Worm (Caenorhabditis elegans): ENCODE results near the gene cyp-13A8.

cyp-13A8 gene

ce11 chrII:9831033-9831432 is 23.7 kb upstream of the cyp-13A8 start, which contains the start of gene ZK938.12 (continued):
- no peak for TF ChIP-seq F55B11.4 (tag; optimal IDR thresholded peaks at IDR 0.05; ENCODE audit: borderline replicate concordance, insufficient read depth)
- TF ChIP-seq F22D6.2 (tag; optimal IDR thresholded peaks at IDR 0.05), result no peak

- no peak for TF ChIP-seq fkh-3 (tag; optimal IDR thresholded peaks at IDR 0.05)
- no peak for TF ChIP-seq sdz-38 (tag; optimal IDR thresholded peaks at IDR 0.05)
- TF ChIP-seq dpl-1 (GFP tag; optimal IDR thresholded peaks at IDR 0.05), result no peak
- TF ChIP-seq F22D6.2 (tag; optimal IDR thresholded peaks at IDR 0.05), result no peak
- TF ChIP-seq mes-4 (tag; optimal IDR thresholded peaks at IDR 0.05), result no peak
- no peak for TF ChIP-seq zfh-2 (GFP tag; conservative IDR thresholded peaks at IDR 0.05)
- TF ChIP-seq sea-2 (GFP tag; IDR thresholded peaks at IDR 0.05), result no peak
- TF ChIP-seq mxl-1 (tag; optimal IDR thresholded peaks at IDR 0.05), result no peak
- TF ChIP-seq lin-40 (tag; optimal IDR thresholded peaks at IDR 0.05), result no peak
These were observed 21.7 kb upstream of the cyp-13A8 start, which contains the start of gene ZK938.1 for ce11 chrII:9829108-9829507. Gene ZK938.1, plus strand, starts transcription at chrII:9829408.

- no peak for TF ChIP-seq pbrm-1 (GFP tag; IDR thresholded peaks at IDR 0.05)
- TF ChIP-seq hlh-12 (tag; optimal IDR thresholded peaks at IDR 0.05), result no peak
- no peak for TF ChIP-seq egrh-3 (GFP tag; IDR thresholded peaks at IDR 0.05)
- no peak for TF ChIP-seq lsy-27 (tag; optimal IDR thresholded peaks at IDR 0.05; ENCODE audit: borderline replicate concordance, insufficient read depth)
- TF ChIP-seq mel-28 (tag; optimal IDR thresholded peaks at IDR 0.05; ENCODE audit: borderline replicate concordance), result no peak
- no peak for TF ChIP-seq mes-4 (tag; optimal IDR thresholded peaks at IDR 0.05)
- TF ChIP-seq C17E4.6 (GFP tag; IDR thresholded peaks at IDR 0.05), result no peak
- TF ChIP-seq snpc-1.3 (tag; optimal IDR thresholded peaks at IDR 0.05; ENCODE audit: insufficient read depth), result no peak
- TF ChIP-seq ekl-4 (GFP tag; IDR thresholded peaks at IDR 0.05), result no peak
- TF ChIP-seq F55B11.4 (tag; optimal IDR thresholded peaks at IDR 0.05; ENCODE audit: borderline replicate concordance, insufficient read depth), result no peak
- no peak for TF ChIP-seq nfya-2 (GFP tag; IDR thresholded peaks at IDR 0.05)
- no peak for TF ChIP-seq rec-8 (tag; optimal IDR thresholded peaks at IDR 0.05)
- no peak for TF ChIP-seq hsf-1 (GFP tag; IDR thresholded peaks at IDR 0.05)
- no peak for TF ChIP-seq Y53F4B.3 (GFP tag; IDR thresholded peaks at IDR 0.05)
- TF ChIP-seq sdz-38 (tag; optimal IDR thresholded peaks at IDR 0.05), result no peak
These were observed 21.1 kb upstream of the cyp-13A8 start for ce11 chrII:9828502-9828901.

- TF ChIP-seq B0261.1 (tag; optimal IDR thresholded peaks at IDR 0.05) (no peak), T26A5.8 (tag; optimal IDR thresholded peaks at IDR 0.05) (no peak), ccch-3 (GFP tag; optimal IDR thresholded peaks at IDR 0.05) (no peak), Y56A3A.18 (GFP tag; IDR thresholded peaks at IDR 0.05) (no peak), ztf-28 (GFP tag; IDR thresholded peaks at IDR 0.05) (no peak), nfya-2 (GFP tag; IDR thresholded peaks at IDR 0.05) (no peak), efl-1 (GFP tag; optimal IDR thresholded peaks at IDR 0.05) (no peak), ztf-6 (GFP tag; IDR thresholded peaks at IDR 0.05) (no peak), egl-44 (GFP tag; IDR thresholded peaks at IDR 0.05) (no peak), lin-35 (GFP tag; optimal IDR thresholded peaks at IDR 0.05) (no peak), zfh-2 (GFP tag; conservative IDR thresholded peaks at IDR 0.05) (no peak), F49E8.2 (tag; optimal IDR thresholded peaks at IDR 0.05; ENCODE audit: insufficient read depth) (no peak)
These were observed 20.5 kb upstream of the cyp-13A8 start, which contains the start of gene eyg-1 for ce11 chrII:9827852-9828251. Gene eyg-1, minus strand, starts transcription at chrII:9827952.

ce11 chrII:9826946-9827345 is 19.6 kb upstream of the cyp-13A8 start:
- TF ChIP-seq lin-35 (GFP tag; optimal IDR thresholded peaks at IDR 0.05) (no peak), zfh-2 (GFP tag; conservative IDR thresholded peaks at IDR 0.05) (0 out of 2 replicates have a peak, but pooled peaks have one; percentile 16)

Data from whole organism, young adult.